Worm (Caenorhabditis elegans): Measurements from ENCODE around the gene sfxn-1.1.

- no peak for TF ChIP-seq ref-1 (GFP tag; conservative IDR thresholded peaks at IDR 0.05)
- TF ChIP-seq ztf-23 (GFP tag; IDR thresholded peaks at IDR 0.05) = no peak
- no peak for TF ChIP-seq med-1 (GFP tag; optimal IDR thresholded peaks at IDR 0.05; ENCODE audit: insufficient read depth)
- TF ChIP-seq flt-1 (GFP tag; IDR thresholded peaks at IDR 0.05) = no peak
- TF ChIP-seq T22C8.4 (GFP tag; IDR thresholded peaks at IDR 0.05) = no peak
- TF ChIP-seq tab-1 (GFP tag; IDR thresholded peaks at IDR 0.05) = no peak
- no peak for TF ChIP-seq cog-1 (tag; optimal IDR thresholded peaks at IDR 0.05)
- TF ChIP-seq ztf-29 (GFP tag; IDR thresholded peaks at IDR 0.05) = no peak
Observed at ce11 chrII:9470027-9470426, 48.7 kb downstream of the sfxn-1.1 start, which contains the start of gene T19H5.6.
